Fruit fly (Drosophila melanogaster) whole organism, embryonic: ENCODE measurements around the gene mag.

Source experiments
- Asciz ChIP-seq: fragments of 200-800 bp; sonication (Bioruptor generic); optimal IDR thresholded peaks from 2 replicates; lab custom pipeline; 2017; ENCODE audit warnings: missing biosample characterization, mild to moderate bottlenecking, missing genetic modification characterization, missing genetic modification reagents
- Bdp1 ChIP-seq: fragments of 200-800 bp; sonication (Bioruptor generic); optimal IDR thresholded peaks from 3 replicates; lab custom pipeline; 2016; ENCODE audit warnings: missing biosample characterization, missing genetic modification characterization
- Bteb2 ChIP-seq: fragments of 200-800 bp; sonication (Bioruptor generic); optimal IDR thresholded peaks from 2 replicates; lab custom pipeline; 2016; ENCODE audit warnings: missing biosample characterization, missing genetic modification characterization
- CG11093 ChIP-seq: fragments of 200-800 bp; sonication (Bioruptor generic); IDR thresholded peaks from 3 replicates; pipeline ENCODE4 v1.3.6; 2022; ENCODE audit warnings: missing biosample characterization, missing genetic modification characterization
- CG12744 ChIP-seq: fragments of 200-800 bp; sonication (Bioruptor generic); optimal IDR thresholded peaks from 2 replicates; lab custom pipeline; 2016; ENCODE audit warnings: missing biosample characterization, missing genetic modification characterization
- CG13424 ChIP-seq: fragments of 200-800 bp; sonication (Bioruptor generic); optimal IDR thresholded peaks from 2 replicates; lab custom pipeline; 2019; ENCODE audit warnings: missing biosample characterization, mild to moderate bottlenecking, missing genetic modification characterization, moderate library complexity
- CG14014 ChIP-seq: fragments of 200-800 bp; sonication (Bioruptor generic); IDR thresholded peaks from 2 replicates; pipeline ENCODE4 v1.3.6; 2022; ENCODE audit warnings: missing biosample characterization, missing genetic modification characterization
- CG15011 ChIP-seq: fragments of 200-800 bp; sonication (Bioruptor generic); optimal IDR thresholded peaks from 3 replicates; lab custom pipeline; 2018; ENCODE audit warnings: missing biosample characterization, mild to moderate bottlenecking, missing genetic modification characterization
- CG15479 ChIP-seq: fragments of 200-800 bp; sonication (Bioruptor generic); optimal IDR thresholded peaks from 3 replicates; lab custom pipeline; 2019; ENCODE audit warnings: missing biosample characterization, mild to moderate bottlenecking, missing genetic modification characterization, moderate library complexity
- CG15514 ChIP-seq: fragments of 200-800 bp; sonication (Bioruptor generic); optimal IDR thresholded peaks from 3 replicates; lab custom pipeline; 2017; ENCODE audit warnings: missing biosample characterization, missing genetic modification characterization, mild to moderate bottlenecking, moderate library complexity, missing genetic modification reagents
- CG17328 ChIP-seq: fragments of 200-800 bp; sonication (Bioruptor generic); IDR thresholded peaks from 2 replicates; pipeline ENCODE4 v1.3.6; 2022; ENCODE audit warnings: missing biosample characterization, missing genetic modification characterization
- CG30020 ChIP-seq: fragments of 200-800 bp; optimal IDR thresholded peaks from 2 replicates; lab custom pipeline; 2019; ENCODE audit warnings: missing biosample characterization, mild to moderate bottlenecking, missing genetic modification characterization, moderate library complexity
- CG30403 ChIP-seq: fragments of 200-800 bp; sonication (Bioruptor generic); optimal IDR thresholded peaks from 3 replicates; lab custom pipeline; 2016; ENCODE audit warnings: missing biosample characterization, missing genetic modification characterization
- CG3995 ChIP-seq: fragments of 200-800 bp; sonication (Bioruptor generic); optimal IDR thresholded peaks from 3 replicates; lab custom pipeline; 2016; ENCODE audit warnings: missing biosample characterization, missing genetic modification characterization
- CG4360 ChIP-seq: fragments of 200-800 bp; sonication (Bioruptor generic); IDR thresholded peaks from 2 replicates; pipeline ENCODE4 v1.3.6; 2022; ENCODE audit warnings: missing biosample characterization, missing genetic modification characterization
- D19B ChIP-seq: fragments of 200-800 bp; sonication (Bioruptor generic); optimal IDR thresholded peaks from 2 replicates; lab custom pipeline; 2017; ENCODE audit warnings: missing biosample characterization, mild to moderate bottlenecking, missing genetic modification characterization
- Dek ChIP-seq: fragments of 200-800 bp; sonication (Bioruptor generic); optimal IDR thresholded peaks from 3 replicates; lab custom pipeline; 2019; ENCODE audit warnings: missing biosample characterization, mild to moderate bottlenecking, missing genetic modification characterization, moderate library complexity
- Fer1 ChIP-seq: fragments of 200-800 bp; sonication (Bioruptor generic); optimal IDR thresholded peaks from 2 replicates; lab custom pipeline; 2017; ENCODE audit warnings: missing biosample characterization, mild to moderate bottlenecking, missing genetic modification characterization
- Fer2 ChIP-seq: fragments of 200-800 bp; sonication (Bioruptor generic); optimal IDR thresholded peaks from 2 replicates; lab custom pipeline; 2018; ENCODE audit warnings: missing biosample characterization, mild to moderate bottlenecking, missing genetic modification characterization, moderate library complexity
- H15 ChIP-seq: fragments of 200-800 bp; sonication (Bioruptor generic); IDR thresholded peaks from 3 replicates; pipeline ENCODE4 v1.3.6; 2022; ENCODE audit warnings: missing biosample characterization, missing genetic modification characterization
- HLH4C ChIP-seq: fragments of 200-800 bp; sonication (Bioruptor generic); IDR thresholded peaks from 3 replicates; pipeline ENCODE4 v1.3.6; 2022; ENCODE audit warnings: missing biosample characterization, missing genetic modification characterization; ENCODE audit not compliant: partially characterized antibody
- Mrtf ChIP-seq: fragments of 200-800 bp; sonication (Bioruptor generic); IDR thresholded peaks from 3 replicates; pipeline ENCODE4 v1.3.6; 2022; ENCODE audit warnings: missing biosample characterization, missing genetic modification characterization
- NC2α ChIP-seq: fragments of 200-800 bp; sonication (Bioruptor generic); optimal IDR thresholded peaks from 2 replicates; lab custom pipeline; 2016; ENCODE audit warnings: missing biosample characterization, missing genetic modification characterization
- NK7.1 ChIP-seq: fragments of 200-800 bp; sonication (Bioruptor generic); optimal IDR thresholded peaks from 3 replicates; lab custom pipeline; 2016; ENCODE audit warnings: missing biosample characterization, missing genetic modification characterization
- Pdp1 ChIP-seq, 2 experiments: fragments of 200-800 bp; sonication (Bioruptor generic); optimal IDR thresholded peaks; 3 replicates each; lab custom pipeline; 2016; ENCODE audit warnings: missing biosample characterization in 2 of 2, missing genetic modification characterization in 2 of 2, mild to moderate bottlenecking in 1 of 2, moderate library complexity in 1 of 2
- Side ChIP-seq: fragments of 200-800 bp; sonication (Bioruptor generic); optimal IDR thresholded peaks from 2 replicates; lab custom pipeline; 2016; ENCODE audit warnings: missing biosample characterization, missing genetic modification characterization
- Taf1 ChIP-seq: fragments of 200-800 bp; sonication (Bioruptor generic); IDR thresholded peaks from 2 replicates; pipeline ENCODE4 v1.3.6; 2022; ENCODE audit warnings: missing biosample characterization, missing genetic modification characterization
- Xrp1 ChIP-seq: fragments of 200-800 bp; sonication (Bioruptor generic); IDR thresholded peaks from 2 replicates; pipeline ENCODE4 v1.3.6; 2022; ENCODE audit warnings: missing biosample characterization, missing genetic modification characterization
- ara ChIP-seq: fragments of 200-800 bp; sonication (Bioruptor generic); IDR thresholded peaks from 2 replicates; pipeline ENCODE4 v1.3.6; 2022; ENCODE audit warnings: missing biosample characterization, missing genetic modification characterization
- crp ChIP-seq, 2 experiments: fragments of 200-800 bp; sonication (Bioruptor generic); optimal IDR thresholded peaks; 2 replicates in 1 of 2; 3 replicates in 1 of 2; lab custom pipeline; 2017; ENCODE audit warnings: missing biosample characterization in 2 of 2, missing genetic modification characterization in 2 of 2, mild to moderate bottlenecking in 1 of 2, moderate library complexity in 1 of 2
- esg ChIP-seq: fragments of 200-800 bp; sonication (Bioruptor generic); conservative IDR thresholded peaks from 2 replicates; pipeline ENCODE4 v1.3.6; 2022; ENCODE audit warnings: missing biosample characterization, missing genetic modification characterization
- eyg ChIP-seq: fragments of 200-800 bp; sonication (Bioruptor generic); optimal IDR thresholded peaks from 3 replicates; lab custom pipeline; 2016; ENCODE audit warnings: missing biosample characterization, missing genetic modification characterization
- fd102C ChIP-seq: fragments of 200-800 bp; sonication (Bioruptor generic); optimal IDR thresholded peaks from 2 replicates; lab custom pipeline; 2018; ENCODE audit warnings: missing biosample characterization, mild to moderate bottlenecking, missing genetic modification characterization, moderate library complexity
- gro ChIP-seq: fragments of 200-800 bp; sonication (Bioruptor generic); optimal IDR thresholded peaks from 2 replicates; lab custom pipeline; 2016; ENCODE audit warnings: missing biosample characterization, missing genetic modification characterization
- hb ChIP-seq: fragments of 200-800 bp; sonication (Bioruptor generic); IDR thresholded peaks from 3 replicates; pipeline ENCODE4 v1.3.6; 2022; ENCODE audit warnings: missing biosample characterization, missing genetic modification characterization; ENCODE audit not compliant: partially characterized antibody
- inv ChIP-seq: fragments of 200-800 bp; sonication (Bioruptor generic); IDR thresholded peaks from 2 replicates; pipeline ENCODE4 v1.3.6; 2022; ENCODE audit warnings: missing biosample characterization, missing genetic modification characterization; ENCODE audit not compliant: partially characterized antibody
- kni ChIP-seq: fragments of 200-800 bp; sonication (Bioruptor generic); optimal IDR thresholded peaks from 3 replicates; lab custom pipeline; 2017; ENCODE audit warnings: mild to moderate bottlenecking, missing biosample characterization, missing genetic modification reagents, missing genetic modification characterization
- lbe ChIP-seq: fragments of 200-800 bp; sonication (Bioruptor generic); optimal IDR thresholded peaks from 2 replicates; lab custom pipeline; 2016; ENCODE audit warnings: missing biosample characterization, mild to moderate bottlenecking, missing genetic modification characterization
- mirr ChIP-seq: fragments of 200-800 bp; sonication (Bioruptor generic); optimal IDR thresholded peaks from 3 replicates; lab custom pipeline; 2018; ENCODE audit warnings: missing biosample characterization, mild to moderate bottlenecking, missing genetic modification characterization
- nom ChIP-seq: fragments of 200-800 bp; sonication (Bioruptor generic); optimal IDR thresholded peaks from 2 replicates; lab custom pipeline; 2017; ENCODE audit warnings: missing biosample characterization, missing genetic modification characterization, mild to moderate bottlenecking, moderate library complexity, missing genetic modification reagents
- pb ChIP-seq: fragments of 200-800 bp; sonication (Bioruptor generic); optimal IDR thresholded peaks from 3 replicates; lab custom pipeline; 2016; ENCODE audit warnings: missing biosample characterization, missing genetic modification characterization
- pum ChIP-seq: fragments of 200-800 bp; sonication (Bioruptor generic); optimal IDR thresholded peaks from 2 replicates; lab custom pipeline; 2016; ENCODE audit warnings: missing biosample characterization, missing genetic modification characterization
- ranshi ChIP-seq: fragments of 200-800 bp; sonication (Bioruptor generic); IDR thresholded peaks from 2 replicates; pipeline ENCODE4 v1.3.6; 2022; ENCODE audit warnings: missing biosample characterization, missing genetic modification characterization
- run ChIP-seq: fragments of 200-800 bp; sonication (Bioruptor generic); optimal IDR thresholded peaks from 3 replicates; lab custom pipeline; 2018; ENCODE audit warnings: missing biosample characterization, mild to moderate bottlenecking, missing genetic modification characterization
- seq ChIP-seq: fragments of 200-800 bp; sonication (Bioruptor generic); IDR thresholded peaks from 2 replicates; pipeline ENCODE4 v1.3.6; 2022; ENCODE audit warnings: missing biosample characterization, missing genetic modification characterization
- sna ChIP-seq: fragments of 200-800 bp; sonication (Bioruptor generic); IDR thresholded peaks from 2 replicates; pipeline ENCODE4 v1.3.6; 2022; ENCODE audit warnings: missing biosample characterization, missing genetic modification characterization; ENCODE audit not compliant: partially characterized antibody
- tgo ChIP-seq: fragments of 200-800 bp; sonication (Bioruptor generic); IDR thresholded peaks from 3 replicates; pipeline ENCODE4 v1.3.6; 2022; ENCODE audit warnings: missing biosample characterization, missing genetic modification characterization
- tx ChIP-seq: fragments of 200-800 bp; sonication (Bioruptor generic); optimal IDR thresholded peaks from 2 replicates; lab custom pipeline; 2016; ENCODE audit warnings: missing biosample characterization, missing genetic modification characterization
- unpg ChIP-seq: fragments of 200-800 bp; sonication (Bioruptor generic); optimal IDR thresholded peaks from 3 replicates; lab custom pipeline; 2018; ENCODE audit warnings: missing biosample characterization, mild to moderate bottlenecking, missing genetic modification characterization, moderate library complexity
- wdn ChIP-seq: fragments of 200-800 bp; sonication (Bioruptor generic); IDR thresholded peaks from 2 replicates; pipeline ENCODE4 v1.3.6; 2022; ENCODE audit warnings: missing biosample characterization, missing genetic modification characterization

Gene mag

dm6 chr3L:20508136-20508635 lies 47.7 kb downstream of the mag start (continued):
- TF ChIP-seq ranshi (GFP tag; lab: Robert Waterston, UW) (peak; percentile 91; the same call in 1 of the 2 replicates), CG14014 (GFP tag; lab: Robert Waterston, UW) (peak; percentile 95), kni (GFP tag; lab: Kevin White, UChicago) (peak; percentile 63), seq (peak; percentile 91), inv (GFP tag; lab: Robert Waterston, UW) (peak; percentile 76), CG15011 (GFP tag; lab: Kevin White, UChicago) (peak; percentile 96), unpg (GFP tag; lab: Kevin White, UChicago) (peak; percentile 88), Pdp1 (GFP tag; optimal IDR thresholded peaks at IDR 0.05; lab: Kevin White, UChicago) (peak; percentile 94 to 95), Bteb2 (GFP tag; lab: Kevin White, UChicago) (peak; percentile 91), CG4360 (GFP tag; lab: Robert Waterston, UW) (0 out of 2 replicates have a peak, but pooled peaks have one; percentile 12), wdn (peak; percentile 88), fd102C (no peak), CG15479 (GFP tag; lab: Kevin White, UChicago) (no peak), nom (GFP tag; lab: Kevin White, UChicago) (peak; percentile 85), esg (GFP tag; lab: Robert Waterston, UW) (peak; percentile 91), CG13424 (tag; lab: Kevin White, UChicago) (peak; percentile 90), tx (GFP tag; lab: Kevin White, UChicago) (peak; percentile 88), Bdp1 (peak; percentile 78), CG30020 (peak; percentile 49), Dek (tag; lab: Kevin White, UChicago) (peak; percentile 94), run (peak; percentile 73), mirr (GFP tag; lab: Kevin White, UChicago) (peak; percentile 89), gro (GFP tag; lab: Kevin White, UChicago) (peak; percentile 94), Taf1 (GFP tag; lab: Robert Waterston, UW) (peak; percentile 96), CG17328 (GFP tag; lab: Robert Waterston, UW) (peak; percentile 83), HLH4C (GFP tag; lab: Robert Waterston, UW) (0 out of 3 replicates have a peak, but pooled peaks have one; percentile 30), H15 (peak; percentile 91), eyg (GFP tag; lab: Kevin White, UChicago) (peak; percentile 82), Side (peak; percentile 87), Mrtf (GFP tag; lab: Robert Waterston, UW) (no peak; the same call in 2 of the 3 replicates), Fer2 (tag; lab: Kevin White, UChicago) (peak; percentile 93), pum (GFP tag; lab: Kevin White, UChicago) (peak; percentile 89), crp (GFP tag; optimal IDR thresholded peaks at IDR 0.05; lab: Kevin White, UChicago) (peak in 1 of 2 experiments; percentile 55), D19B (GFP tag; lab: Kevin White, UChicago) (peak; percentile 91), CG15514 (GFP tag; lab: Kevin White, UChicago) (peak; percentile 90), lbe (GFP tag; lab: Kevin White, UChicago) (peak; percentile 81), NC2α (GFP tag; lab: Kevin White, UChicago) (peak; percentile 81), ara (GFP tag; lab: Robert Waterston, UW) (peak; percentile 84), CG30403 (GFP tag; lab: Kevin White, UChicago) (peak; percentile 95), CG11093 (peak; percentile 91), CG12744 (GFP tag; lab: Kevin White, UChicago) (peak; percentile 92), Fer1 (GFP tag; lab: Kevin White, UChicago) (peak; percentile 95), tgo (peak; percentile 95), hb (GFP tag; lab: Robert Waterston, UW) (no peak), Xrp1 (peak; percentile 94), Asciz (GFP tag; lab: Kevin White, UChicago) (peak; percentile 81), pb (GFP tag; lab: Kevin White, UChicago) (peak; percentile 78), NK7.1 (GFP tag; lab: Kevin White, UChicago) (peak; percentile 71), sna (GFP tag; lab: Robert Waterston, UW) (no peak), CG3995 (GFP tag; lab: Kevin White, UChicago) (peak; percentile 79)
